Worm (Caenorhabditis elegans) whole organism, L4 larva: Measurements from ENCODE around the gene F46G11.2.

ENCODE experiments used
- D1046.2 ChIP-seq: fragments of 200-800 bp; sonication (Bioruptor generic); IDR thresholded peaks from 2 replicates; pipeline ENCODE4 v1.3.6; 2022; ENCODE audit warnings: missing genetic modification characterization, missing compliant biosample characterization
- F10B5.3 ChIP-seq: sonication (generic microtip); optimal IDR thresholded peaks from 2 replicates; lab custom pipeline; 2016; ENCODE audit warnings: mild to moderate bottlenecking, missing genetic modification characterization, missing compliant biosample characterization
- F37D6.2 ChIP-seq: sonication (generic microtip); optimal IDR thresholded peaks from 2 replicates; lab custom pipeline; 2016; ENCODE audit warnings: mild to moderate bottlenecking, missing genetic modification characterization, missing compliant biosample characterization
- F44E2.7 ChIP-seq: fragments of 200-800 bp; sonication (Bioruptor generic); IDR thresholded peaks from 2 replicates; pipeline ENCODE4 v2.1.2; 2022; ENCODE audit warnings: missing genetic modification characterization, missing compliant biosample characterization
- F49E8.2 ChIP-seq: sonication (generic microtip); optimal IDR thresholded peaks from 2 replicates; lab custom pipeline; 2016; ENCODE audit warnings: missing compliant biosample characterization, mild to moderate bottlenecking, missing genetic modification characterization, borderline replicate concordance
- R02D3.7 ChIP-seq: fragments of 150-350 bp; sonication (generic microtip); optimal IDR thresholded peaks from 3 replicates; lab custom pipeline; 2014; ENCODE audit warnings: missing biosample characterization, missing genetic modification characterization
- T20F7.1 ChIP-seq: fragments of 200-800 bp; sonication (Bioruptor generic); optimal IDR thresholded peaks from 2 replicates; lab custom pipeline; 2018; ENCODE audit warnings: mild to moderate bottlenecking, missing genetic modification characterization, missing compliant biosample characterization
- T26A8.4 ChIP-seq: fragments of 200-800 bp; sonication (Bioruptor generic); IDR thresholded peaks from 2 replicates; pipeline ENCODE4 v1.3.6; 2022; ENCODE audit warnings: missing genetic modification characterization, missing compliant biosample characterization
- ZK337.2 ChIP-seq: fragments of 200-800 bp; sonication (Bioruptor generic); IDR thresholded peaks from 2 replicates; pipeline ENCODE4 v1.3.6; 2022; ENCODE audit warnings: missing genetic modification reagents, missing genetic modification characterization, missing compliant biosample characterization
- ZK546.5 ChIP-seq, 2 experiments: sonication (generic microtip); optimal IDR thresholded peaks; 2 replicates each; lab custom pipeline; 2017; ENCODE audit warnings: missing biosample characterization in 2 of 2, missing genetic modification characterization in 2 of 2
- aly-2 ChIP-seq: sonication (generic microtip); optimal IDR thresholded peaks from 2 replicates; lab custom pipeline; 2018; ENCODE audit warnings: missing biosample characterization, missing genetic modification characterization
- arid-1 ChIP-seq: fragments of 200-800 bp; sonication (Bioruptor generic); conservative IDR thresholded peaks from 2 replicates; pipeline ENCODE4 v1.3.6; 2022; ENCODE audit warnings: missing genetic modification reagents, missing genetic modification characterization, missing compliant biosample characterization
- ceh-20 ChIP-seq: fragments of 200-800 bp; sonication (Bioruptor generic); IDR thresholded peaks from 2 replicates; pipeline ENCODE4 v1.3.6; 2022; ENCODE audit warnings: missing genetic modification reagents, missing genetic modification characterization, missing compliant biosample characterization
- ceh-44 ChIP-seq: fragments of 200-800 bp; sonication (Bioruptor generic); IDR thresholded peaks from 2 replicates; pipeline ENCODE4 v1.3.6; 2022; ENCODE audit warnings: missing genetic modification reagents, missing genetic modification characterization, missing compliant biosample characterization
- ceh-82 ChIP-seq: sonication (generic microtip); optimal IDR thresholded peaks from 2 replicates; lab custom pipeline; 2017; ENCODE audit warnings: missing biosample characterization, missing genetic modification characterization
- ces-1 ChIP-seq: fragments of 150-350 bp; sonication (generic microtip); optimal IDR thresholded peaks from 4 replicates; lab custom pipeline; 2014; ENCODE audit warnings: missing biosample characterization, missing genetic modification reagents, missing genetic modification characterization
- cey-2 ChIP-seq: sonication (generic microtip); optimal IDR thresholded peaks from 3 replicates; lab custom pipeline; 2017; ENCODE audit warnings: missing genetic modification characterization, mild to moderate bottlenecking, missing compliant biosample characterization, antibody characterized with exemption, borderline replicate concordance; ENCODE audit not compliant: insufficient read depth
- daf-12 ChIP-seq: fragments of 150-350 bp; optimal IDR thresholded peaks from 2 replicates; lab custom pipeline; 2014; ENCODE audit warnings: missing biosample characterization, missing genetic modification reagents, missing genetic modification characterization
- daf-16 ChIP-seq, 3 experiments: sonication (generic microtip); optimal IDR thresholded peaks; 2 replicates each; lab custom pipeline; 2016 to 2017; ENCODE audit warnings: missing genetic modification characterization in 3 of 3, missing genetic modification reagents in 3 of 3, mild to moderate bottlenecking in 2 of 3, missing compliant biosample characterization in 2 of 3, missing biosample characterization in 1 of 3, moderate library complexity in 1 of 3
- dmd-8 ChIP-seq: fragments of 200-800 bp; sonication (Bioruptor generic); IDR thresholded peaks from 2 replicates; pipeline ENCODE4 v1.3.6; 2022; ENCODE audit warnings: missing genetic modification characterization, missing compliant biosample characterization
- dmd-9 ChIP-seq: fragments of 200-800 bp; sonication (Bioruptor generic); IDR thresholded peaks from 2 replicates; pipeline ENCODE4 v1.3.6; 2022; ENCODE audit warnings: missing genetic modification reagents, missing genetic modification characterization, missing compliant biosample characterization
- duxl-1 ChIP-seq: sonication (generic microtip); optimal IDR thresholded peaks from 2 replicates; lab custom pipeline; 2016; ENCODE audit warnings: mild to moderate bottlenecking, missing genetic modification characterization, moderate library complexity, missing compliant biosample characterization; ENCODE audit not compliant: poor library complexity
- fkh-10 ChIP-seq: fragments of 150-350 bp; optimal IDR thresholded peaks from 2 replicates; lab custom pipeline; 2014; ENCODE audit warnings: missing biosample characterization, missing genetic modification reagents, missing genetic modification characterization
- fos-1 ChIP-seq: fragments of 150-350 bp; optimal IDR thresholded peaks from 2 replicates; lab custom pipeline; 2014; ENCODE audit warnings: missing biosample characterization, missing genetic modification characterization
- gei-8 ChIP-seq: fragments of 200-800 bp; sonication (Bioruptor generic); optimal IDR thresholded peaks from 2 replicates; lab custom pipeline; 2018; ENCODE audit warnings: mild to moderate bottlenecking, missing genetic modification characterization, missing compliant biosample characterization
- hmg-1.1 ChIP-seq: fragments of 200-800 bp; sonication (Bioruptor generic); IDR thresholded peaks from 2 replicates; pipeline ENCODE4 v1.3.6; 2022; ENCODE audit warnings: missing genetic modification reagents, missing genetic modification characterization, missing compliant biosample characterization
- lin-1 ChIP-seq: fragments of 200-800 bp; sonication (Bioruptor generic); IDR thresholded peaks from 2 replicates; pipeline ENCODE4 v1.3.6; 2022; ENCODE audit warnings: missing genetic modification reagents, missing genetic modification characterization, missing compliant biosample characterization
- lin-15B ChIP-seq: fragments of 150-350 bp; sonication (generic microtip); optimal IDR thresholded peaks from 3 replicates; lab custom pipeline; 2014; ENCODE audit warnings: missing biosample characterization, missing genetic modification characterization
- lir-3 ChIP-seq: sonication (generic microtip); optimal IDR thresholded peaks from 2 replicates; lab custom pipeline; 2016; ENCODE audit warnings: mild to moderate bottlenecking, missing genetic modification characterization, missing compliant biosample characterization
- madf-5 ChIP-seq, 2 experiments: fragments of 200-800 bp; sonication (Bioruptor generic); IDR thresholded peaks; 2 replicates each; pipeline ENCODE4 v1.3.6; 2022; ENCODE audit warnings: missing compliant biosample characterization in 2 of 2, missing genetic modification characterization in 2 of 2
- madf-9 ChIP-seq: fragments of 200-800 bp; sonication (Bioruptor generic); conservative IDR thresholded peaks from 2 replicates; pipeline ENCODE4 v1.3.6; 2022; ENCODE audit warnings: missing genetic modification reagents, missing genetic modification characterization, missing compliant biosample characterization
- mdl-1 ChIP-seq, 2 experiments: fragments of 150-350 bp in 1 of 2; sonication (generic microtip) in 1 of 2; optimal IDR thresholded peaks; 2 replicates each; lab custom pipeline; 2014 to 2017; ENCODE audit warnings: missing biosample characterization in 2 of 2, missing genetic modification characterization in 2 of 2
- mes-2 ChIP-seq: sonication (generic microtip); optimal IDR thresholded peaks from 2 replicates; lab custom pipeline; 2016; ENCODE audit warnings: missing genotype, mild to moderate bottlenecking, missing genetic modification characterization, missing compliant biosample characterization; ENCODE audit not compliant: poor library complexity, severe bottlenecking
- mxl-3 ChIP-seq: fragments of 200-800 bp; sonication (Bioruptor generic); optimal IDR thresholded peaks from 2 replicates; lab custom pipeline; 2018; ENCODE audit warnings: mild to moderate bottlenecking, missing genetic modification characterization, missing compliant biosample characterization
- nhr-25 ChIP-seq: sonication (generic microtip); optimal IDR thresholded peaks from 2 replicates; lab custom pipeline; 2017; ENCODE audit warnings: missing genetic modification characterization, mild to moderate bottlenecking, missing compliant biosample characterization, antibody characterized with exemption, moderate library complexity, borderline replicate concordance; ENCODE audit not compliant: insufficient read depth
- nhr-41 ChIP-seq: fragments of 200-800 bp; sonication (Bioruptor generic); IDR thresholded peaks from 2 replicates; pipeline ENCODE4 v1.3.6; 2022; ENCODE audit warnings: missing genetic modification reagents, missing genetic modification characterization, missing compliant biosample characterization
- nhr-6 ChIP-seq: fragments of 150-350 bp; optimal IDR thresholded peaks from 2 replicates; lab custom pipeline; 2014; ENCODE audit warnings: missing biosample characterization, missing genetic modification characterization
- nhr-77 ChIP-seq: fragments of 150-350 bp; optimal IDR thresholded peaks from 2 replicates; lab custom pipeline; 2014; ENCODE audit warnings: missing biosample characterization, missing genetic modification characterization
- pha-4 ChIP-seq, 2 experiments: fragments of 150-350 bp in 1 of 2; fragments of 200-800 bp in 1 of 2; sonication (Bioruptor generic) in 1 of 2; IDR thresholded peaks in 1 of 2; optimal IDR thresholded peaks in 1 of 2; 2 replicates each; pipeline versions ENCODE4 v1.3.6 to Lab custom; 2014 to 2022; ENCODE audit warnings: missing genetic modification characterization in 2 of 2, missing genetic modification reagents in 2 of 2, missing biosample characterization in 1 of 2, missing compliant biosample characterization in 1 of 2
- set-16 ChIP-seq: fragments of 200-800 bp; sonication (Bioruptor generic); IDR thresholded peaks from 2 replicates; pipeline ENCODE4 v1.3.6; 2022; ENCODE audit warnings: missing genetic modification reagents, missing genetic modification characterization, missing compliant biosample characterization
- skn-1 ChIP-seq: fragments of 150-350 bp; optimal IDR thresholded peaks from 2 replicates; lab custom pipeline; 2014; ENCODE audit warnings: missing biosample characterization, missing genetic modification characterization
- spr-1 ChIP-seq: sonication (generic microtip); optimal IDR thresholded peaks from 2 replicates; lab custom pipeline; 2016; ENCODE audit warnings: mild to moderate bottlenecking, missing genetic modification characterization, missing compliant biosample characterization
- tra-1 ChIP-seq: fragments of 200-800 bp; sonication (Bioruptor generic); IDR thresholded peaks from 2 replicates; pipeline ENCODE4 v1.3.6; 2022; ENCODE audit warnings: missing genetic modification reagents, missing genetic modification characterization, missing compliant biosample characterization
- unc-130 ChIP-seq: sonication (generic microtip); optimal IDR thresholded peaks from 2 replicates; lab custom pipeline; 2016; ENCODE audit warnings: missing genetic modification reagents, missing genetic modification characterization, missing compliant biosample characterization
- vab-7 ChIP-seq: fragments of 200-800 bp; sonication (Bioruptor generic); IDR thresholded peaks from 2 replicates; pipeline ENCODE4 v1.3.6; 2022; ENCODE audit warnings: missing genetic modification reagents, missing genetic modification characterization, missing compliant biosample characterization
- zag-1 ChIP-seq: fragments of 150-350 bp; optimal IDR thresholded peaks from 2 replicates; lab custom pipeline; 2014; ENCODE audit warnings: missing biosample characterization, missing genetic modification characterization
- zfp-3 ChIP-seq: fragments of 200-800 bp; sonication (Bioruptor generic); conservative IDR thresholded peaks from 2 replicates; pipeline ENCODE4 v1.3.6; 2022; ENCODE audit warnings: missing genetic modification reagents, missing genetic modification characterization, missing compliant biosample characterization
- zip-11 ChIP-seq: fragments of 200-800 bp; sonication (Bioruptor generic); IDR thresholded peaks from 2 replicates; pipeline ENCODE4 v1.3.6; 2022; ENCODE audit warnings: missing genetic modification characterization, missing compliant biosample characterization
- zip-2 ChIP-seq: fragments of 150-350 bp; optimal IDR thresholded peaks from 2 replicates; lab custom pipeline; 2014; ENCODE audit warnings: missing biosample characterization, missing genetic modification characterization
- ztf-7 ChIP-seq: fragments of 150-350 bp; optimal IDR thresholded peaks from 2 replicates; lab custom pipeline; 2014; ENCODE audit warnings: missing biosample characterization, missing genetic modification characterization

Gene F46G11.2

ce11 chrX:5839643-5840042 is 51.7 kb downstream of the F46G11.2 start, which contains the start of gene dct-11:
dct-11 (minus strand) TSS chrX:5839778.
- TF ChIP-seq ZK337.2 (GFP tag; lab: Robert Waterston, UW) (no peak), daf-16 (GFP tag; optimal IDR thresholded peaks at IDR 0.05; lab: Kevin White, UChicago) (peak in 1 of 2 experiments; percentile 40), daf-16 (tag; optimal IDR thresholded peaks at IDR 0.05; lab: Kevin White, UChicago) (peak; percentile 72), fos-1 (tag; lab: Kevin White, UChicago) (no peak), D1046.2 (GFP tag; lab: Robert Waterston, UW) (no peak), hmg-1.1 (GFP tag; lab: Robert Waterston, UW) (no peak), lir-3 (tag; lab: Kevin White, UChicago) (no peak), cey-2 (no peak), ces-1 (GFP tag; lab: Kevin White, UChicago) (no peak), lin-1 (0 out of 2 replicates have a peak, but pooled peaks have one; percentile 19), zip-2 (no peak), mes-2 (peak; percentile 32), zfp-3 (GFP tag; lab: Robert Waterston, UW) (no peak), F44E2.7 (GFP tag; lab: Robert Waterston, UW) (no peak), madf-5 (GFP tag; IDR thresholded peaks at IDR 0.05; lab: Robert Waterston, UW) (no peak), madf-9 (no peak), ceh-82 (tag; lab: Kevin White, UChicago) (no peak), daf-12 (no peak), dmd-8 (no peak), pha-4 (GFP tag; IDR thresholded peaks at IDR 0.05; lab: Robert Waterston, UW) (no peak), pha-4 (tag; optimal IDR thresholded peaks at IDR 0.05; lab: Kevin White, UChicago) (no peak), skn-1 (tag; lab: Kevin White, UChicago) (no peak), T20F7.1 (GFP tag; lab: Kevin White, UChicago) (no peak), zip-11 (no peak), ZK546.5 (tag; optimal IDR thresholded peaks at IDR 0.05; lab: Kevin White, UChicago) (no peak), F49E8.2 (tag; lab: Kevin White, UChicago) (no peak), ceh-20 (GFP tag; lab: Robert Waterston, UW) (no peak), T26A8.4 (GFP tag; lab: Robert Waterston, UW) (no peak), vab-7 (GFP tag; lab: Robert Waterston, UW) (no peak), unc-130 (GFP tag; lab: Kevin White, UChicago) (no peak), arid-1 (GFP tag; lab: Robert Waterston, UW) (no peak), nhr-41 (no peak), ztf-7 (tag; lab: Kevin White, UChicago) (no peak), nhr-77 (tag; lab: Kevin White, UChicago) (no peak), nhr-6 (tag; lab: Kevin White, UChicago) (no peak), gei-8 (no peak), fkh-10 (GFP tag; lab: Kevin White, UChicago) (no peak), mxl-3 (no peak), dmd-9 (GFP tag; lab: Robert Waterston, UW) (no peak), nhr-25 (no peak), ceh-44 (GFP tag; lab: Robert Waterston, UW) (no peak), aly-2 (tag; lab: Kevin White, UChicago) (no peak), zag-1 (no peak), set-16 (no peak), tra-1 (peak; percentile 68; the same call in 1 of the 2 replicates), lin-15B (tag; lab: Kevin White, UChicago) (no peak), F37D6.2 (tag; lab: Kevin White, UChicago) (no peak), spr-1 (tag; lab: Kevin White, UChicago) (no peak), mdl-1 (tag; optimal IDR thresholded peaks at IDR 0.05; lab: Kevin White, UChicago) (no peak), R02D3.7 (tag; lab: Kevin White, UChicago) (no peak), duxl-1 (tag; lab: Kevin White, UChicago) (no peak), F10B5.3 (no peak)
